Worm (Caenorhabditis elegans): ENCODE measurements around the gene clc-6.

- no peak for TF ChIP-seq ama-1 (optimal IDR thresholded peaks at IDR 0.05)
- TF ChIP-seq lin-39 (tag; optimal IDR thresholded peaks at IDR 0.05): no peak
- no peak for TF ChIP-seq rnt-1 (tag; optimal IDR thresholded peaks at IDR 0.05)
- TF ChIP-seq snpc-4 (tag; optimal IDR thresholded peaks at IDR 0.05): no peak
- TF ChIP-seq zag-1 (tag; optimal IDR thresholded peaks at IDR 0.05): no peak
- TF ChIP-seq elt-2 (tag; optimal IDR thresholded peaks at IDR 0.05): no peak
- no peak for TF ChIP-seq ets-5 (GFP tag; IDR thresholded peaks at IDR 0.05)
- no peak for TF ChIP-seq ztf-4 (tag; optimal IDR thresholded peaks at IDR 0.05)
- TF ChIP-seq nhr-76 (tag; optimal IDR thresholded peaks at IDR 0.05): no peak
- no peak for TF ChIP-seq ztf-11 (tag; optimal IDR thresholded peaks at IDR 0.05)
- no peak for TF ChIP-seq unc-130 (tag; optimal IDR thresholded peaks at IDR 0.05)
Measured at ce11 chrV:11245029-11245428, 49.0 kb upstream of the clc-6 start.

Data from whole organism, L1 larva.